Worm (Caenorhabditis elegans): ENCODE data around the gene osm-9.
A peak's percentile ranks its signal among the peaks of the same experiment; 100 is the strongest.

DNA sequence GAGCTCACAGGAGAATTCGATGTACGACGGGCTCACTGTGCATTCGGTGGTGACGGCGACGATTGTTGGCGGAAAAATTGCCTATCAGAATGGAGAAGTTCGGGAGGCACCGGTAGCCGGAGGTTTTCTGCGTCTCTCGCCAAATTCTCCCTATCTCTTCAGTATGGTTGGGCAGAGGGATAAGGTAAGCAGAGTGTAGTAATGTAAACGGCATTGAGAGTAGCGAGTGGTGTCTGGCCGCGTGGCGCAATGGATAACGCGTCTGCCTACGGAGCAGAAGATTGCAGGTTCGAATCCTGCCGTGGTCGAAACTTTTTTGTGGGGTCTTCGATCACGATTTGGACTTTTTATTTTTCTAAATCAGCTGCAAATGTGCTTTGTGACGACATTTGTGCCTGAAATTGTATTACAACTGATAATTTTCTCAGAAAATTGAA is 32.6 kb downstream of the osm-9 start:
- peak; percentile 89 for TF ChIP-seq hmg-4 (GFP tag; optimal IDR thresholded peaks at IDR 0.05)
- peak; percentile 10 for TF ChIP-seq ama-1 (optimal IDR thresholded peaks at IDR 0.05)
- peak; percentile 86 for TF ChIP-seq F13C5.2 (tag; optimal IDR thresholded peaks at IDR 0.05)
- TF ChIP-seq tra-4 (tag; optimal IDR thresholded peaks at IDR 0.05), result peak; percentile 51
- TF ChIP-seq hmbx-1 (tag; optimal IDR thresholded peaks at IDR 0.05), result peak; percentile 45
- TF ChIP-seq ceh-13 (GFP tag; optimal IDR thresholded peaks at IDR 0.05), result peak; percentile 73
- peak; percentile 67 for TF ChIP-seq ets-7 (tag; optimal IDR thresholded peaks at IDR 0.05)
- peak; percentile 82 for TF ChIP-seq tbx-37 (GFP tag; conservative IDR thresholded peaks at IDR 0.05)

Measured in whole organism, early embryonic.